Worm (Caenorhabditis elegans) whole organism, L3 larva: Measurements from ENCODE around the gene T25F10.1.

Experiments used
- aly-2 ChIP-seq: fragments of 150-350 bp; optimal IDR thresholded peaks from 2 replicates; lab custom pipeline; 2014; ENCODE audit warnings: missing biosample characterization, missing genetic modification characterization
- ceh-16 ChIP-seq: sonication (generic microtip); optimal IDR thresholded peaks from 2 replicates; lab custom pipeline; 2017; ENCODE audit warnings: missing biosample characterization, missing genetic modification characterization
- ceh-82 ChIP-seq: fragments of 150-350 bp; optimal IDR thresholded peaks from 2 replicates; lab custom pipeline; 2014; ENCODE audit warnings: missing biosample characterization, missing genetic modification characterization
- daf-12 ChIP-seq: fragments of 150-350 bp; optimal IDR thresholded peaks from 2 replicates; lab custom pipeline; 2014; ENCODE audit warnings: missing biosample characterization, missing genetic modification reagents, missing genetic modification characterization
- egl-27 ChIP-seq: sonication (generic microtip); optimal IDR thresholded peaks from 4 replicates; lab custom pipeline; 2017; ENCODE audit warnings: missing biosample characterization, missing genetic modification reagents, missing genetic modification characterization
- elt-1 ChIP-seq: fragments of 150-350 bp; optimal IDR thresholded peaks from 2 replicates; lab custom pipeline; 2014; ENCODE audit warnings: missing biosample characterization, missing genetic modification characterization
- eor-1 ChIP-seq, 2 experiments: fragments of 150-350 bp; optimal IDR thresholded peaks; 2 replicates each; lab custom pipeline; 2014 to 2018; ENCODE audit warnings: missing biosample characterization in 2 of 2, missing genetic modification characterization in 2 of 2
- fkh-10 ChIP-seq: sonication (generic microtip); optimal IDR thresholded peaks from 2 replicates; lab custom pipeline; 2017; ENCODE audit warnings: missing biosample characterization, missing genetic modification reagents, missing genetic modification characterization
- fkh-2 ChIP-seq: fragments of 150-350 bp; optimal IDR thresholded peaks from 2 replicates; lab custom pipeline; 2014; ENCODE audit warnings: missing biosample characterization, missing genetic modification reagents, missing genetic modification characterization
- fos-1 ChIP-seq: fragments of 150-350 bp; optimal IDR thresholded peaks from 2 replicates; lab custom pipeline; 2014; ENCODE audit warnings: missing biosample characterization, missing genetic modification characterization
- hmg-11 ChIP-seq: sonication (generic microtip); optimal IDR thresholded peaks from 2 replicates; lab custom pipeline; 2016; ENCODE audit warnings: missing genetic modification characterization, missing compliant biosample characterization
- jun-1 ChIP-seq: fragments of 150-350 bp; optimal IDR thresholded peaks from 2 replicates; lab custom pipeline; 2014; ENCODE audit warnings: missing biosample characterization, missing genetic modification reagents, missing genetic modification characterization
- lin-15B ChIP-seq: fragments of 150-350 bp; optimal IDR thresholded peaks from 2 replicates; lab custom pipeline; 2014; ENCODE audit warnings: missing biosample characterization, missing genetic modification characterization
- lsy-12 ChIP-seq: sonication (generic microtip); optimal IDR thresholded peaks from 2 replicates; lab custom pipeline; 2016; ENCODE audit warnings: mild to moderate bottlenecking, missing genetic modification characterization, missing compliant biosample characterization
- mdl-1 ChIP-seq: fragments of 150-350 bp; optimal IDR thresholded peaks from 2 replicates; lab custom pipeline; 2014; ENCODE audit warnings: missing biosample characterization, missing genetic modification characterization
- nfya-1 ChIP-seq: sonication (generic microtip); optimal IDR thresholded peaks from 2 replicates; lab custom pipeline; 2017; ENCODE audit warnings: missing genetic modification characterization, mild to moderate bottlenecking, missing compliant biosample characterization, antibody characterized with exemption, moderate library complexity; ENCODE audit not compliant: insufficient read depth
- nhr-11 ChIP-seq: fragments of 150-350 bp; optimal IDR thresholded peaks from 2 replicates; lab custom pipeline; 2014; ENCODE audit warnings: missing biosample characterization, missing genetic modification characterization
- nhr-12 ChIP-seq: fragments of 150-350 bp; optimal IDR thresholded peaks from 2 replicates; lab custom pipeline; 2014; ENCODE audit warnings: missing biosample characterization, missing genetic modification characterization
- nhr-237 ChIP-seq: fragments of 150-350 bp; optimal IDR thresholded peaks from 2 replicates; lab custom pipeline; 2014; ENCODE audit warnings: missing biosample characterization, missing genetic modification characterization
- nhr-25 ChIP-seq: sonication (generic microtip); optimal IDR thresholded peaks from 2 replicates; lab custom pipeline; 2017; ENCODE audit warnings: missing biosample characterization, missing genetic modification characterization
- nhr-28 ChIP-seq: fragments of 150-350 bp; optimal IDR thresholded peaks from 2 replicates; lab custom pipeline; 2014; ENCODE audit warnings: missing biosample characterization, missing genetic modification characterization
- nhr-43 ChIP-seq: sonication (generic microtip); optimal IDR thresholded peaks from 2 replicates; lab custom pipeline; 2016; ENCODE audit warnings: mild to moderate bottlenecking, missing genetic modification characterization, missing compliant biosample characterization; ENCODE audit not compliant: poor library complexity, severe bottlenecking
- nhr-76 ChIP-seq: fragments of 150-350 bp; sonication (generic microtip); optimal IDR thresholded peaks from 5 replicates; lab custom pipeline; 2014; ENCODE audit warnings: missing biosample characterization, missing genetic modification characterization
- pha-4 ChIP-seq: fragments of 150-350 bp; optimal IDR thresholded peaks from 2 replicates; lab custom pipeline; 2014; ENCODE audit warnings: missing biosample characterization, missing genetic modification reagents, missing genetic modification characterization
- pqm-1 ChIP-seq: fragments of 150-350 bp; optimal IDR thresholded peaks from 2 replicates; lab custom pipeline; 2017; ENCODE audit warnings: missing biosample characterization, missing genetic modification characterization, inconsistent platforms
- sea-2 ChIP-seq: fragments of 150-350 bp; sonication (generic microtip); optimal IDR thresholded peaks from 4 replicates; lab custom pipeline; 2014; ENCODE audit warnings: missing biosample characterization, missing genetic modification reagents, missing genetic modification characterization
- skn-1 ChIP-seq: fragments of 150-350 bp; optimal IDR thresholded peaks from 2 replicates; lab custom pipeline; 2014; ENCODE audit warnings: missing biosample characterization, missing genetic modification characterization
- snpc-4 ChIP-seq: fragments of 150-350 bp; optimal IDR thresholded peaks from 2 replicates; lab custom pipeline; 2014; ENCODE audit warnings: missing biosample characterization, missing genetic modification characterization
- tbx-2 ChIP-seq: sonication (generic microtip); optimal IDR thresholded peaks from 2 replicates; lab custom pipeline; 2016; ENCODE audit warnings: mild to moderate bottlenecking, missing genetic modification characterization, missing compliant biosample characterization
- unc-39 ChIP-seq: sonication (generic microtip); optimal IDR thresholded peaks from 4 replicates; lab custom pipeline; 2017; ENCODE audit warnings: missing biosample characterization, missing genetic modification characterization
- zag-1 ChIP-seq: fragments of 150-350 bp; optimal IDR thresholded peaks from 2 replicates; lab custom pipeline; 2014; ENCODE audit warnings: missing biosample characterization, missing genetic modification characterization
- ztf-11 ChIP-seq: fragments of 150-350 bp; optimal IDR thresholded peaks from 2 replicates; lab custom pipeline; 2014; ENCODE audit warnings: missing biosample characterization, missing genetic modification characterization

The T25F10.1 gene

ce11 chrV:6767576-6767975, 726 bp upstream of the T25F10.1 start:
- TF ChIP-seq ceh-82 (tag; lab: Kevin White, UChicago) (no peak), nhr-28 (tag; lab: Kevin White, UChicago) (no peak), egl-27 (no peak), jun-1 (no peak), ztf-11 (tag; lab: Kevin White, UChicago) (no peak), unc-39 (tag; lab: Kevin White, UChicago) (no peak), mdl-1 (tag; lab: Kevin White, UChicago) (no peak), nfya-1 (tag; lab: Kevin White, UChicago) (no peak), pqm-1 (tag; lab: Kevin White, UChicago) (no peak), nhr-76 (tag; lab: Kevin White, UChicago) (no peak), snpc-4 (tag; lab: Kevin White, UChicago) (no peak), nhr-12 (no peak), pha-4 (tag; lab: Kevin White, UChicago) (no peak), fkh-10 (GFP tag; lab: Kevin White, UChicago) (no peak), elt-1 (tag; lab: Kevin White, UChicago) (no peak), ceh-16 (tag; lab: Kevin White, UChicago) (no peak), zag-1 (no peak), aly-2 (tag; lab: Kevin White, UChicago) (no peak), eor-1 (tag; optimal IDR thresholded peaks at IDR 0.05; lab: Kevin White, UChicago) (no peak)

ce11 chrV:6769440-6769839, 1.1 kb downstream of the T25F10.1 start:
- TF ChIP-seq ztf-11 (tag; lab: Kevin White, UChicago) = no peak
- no peak for TF ChIP-seq nhr-76 (tag; lab: Kevin White, UChicago)
- TF ChIP-seq fkh-2 (tag; lab: Kevin White, UChicago) = no peak
- no peak for TF ChIP-seq nhr-25 (tag; lab: Kevin White, UChicago)
- TF ChIP-seq aly-2 (tag; lab: Kevin White, UChicago) = no peak
- no peak for TF ChIP-seq daf-12 (tag; lab: Kevin White, UChicago)
- no peak for TF ChIP-seq elt-1 (tag; lab: Kevin White, UChicago)
- no peak for TF ChIP-seq fos-1 (tag; lab: Kevin White, UChicago)

ce11 chrV:6771645-6772044, 3.3 kb downstream of the T25F10.1 start, which contains the start of gene srh-30:
Gene srh-30 (minus strand): TSS chrV:6771745.
- no peak for TF ChIP-seq eor-1 (tag; optimal IDR thresholded peaks at IDR 0.05; lab: Kevin White, UChicago)
- no peak for TF ChIP-seq sea-2 (GFP tag; lab: Kevin White, UChicago)
- TF ChIP-seq hmg-11 (tag; lab: Kevin White, UChicago) = no peak
- TF ChIP-seq aly-2 (tag; lab: Kevin White, UChicago) = no peak
- TF ChIP-seq lin-15B = no peak
- TF ChIP-seq nhr-25 (tag; lab: Kevin White, UChicago) = no peak
- no peak for TF ChIP-seq fos-1 (tag; lab: Kevin White, UChicago)
- no peak for TF ChIP-seq skn-1 (tag; lab: Kevin White, UChicago)
- TF ChIP-seq pqm-1 (tag; lab: Kevin White, UChicago) = no peak
- no peak for TF ChIP-seq nhr-43 (tag; lab: Kevin White, UChicago)
- no peak for TF ChIP-seq nhr-11 (tag; lab: Kevin White, UChicago)
- no peak for TF ChIP-seq nhr-12
- TF ChIP-seq tbx-2 (tag; lab: Kevin White, UChicago) = no peak

ce11 chrV:6773735-6774134, 5.4 kb downstream of the T25F10.1 start, which contains the start of gene ZC404.16:
Gene ZC404.16 (minus strand): TSS chrV:6773835.
- no peak for TF ChIP-seq lin-15B
- no peak for TF ChIP-seq pqm-1 (tag; lab: Kevin White, UChicago)
- no peak for TF ChIP-seq pha-4 (tag; lab: Kevin White, UChicago)
- no peak for TF ChIP-seq nhr-76 (tag; lab: Kevin White, UChicago)
- no peak for TF ChIP-seq unc-39 (tag; lab: Kevin White, UChicago)

DNA sequence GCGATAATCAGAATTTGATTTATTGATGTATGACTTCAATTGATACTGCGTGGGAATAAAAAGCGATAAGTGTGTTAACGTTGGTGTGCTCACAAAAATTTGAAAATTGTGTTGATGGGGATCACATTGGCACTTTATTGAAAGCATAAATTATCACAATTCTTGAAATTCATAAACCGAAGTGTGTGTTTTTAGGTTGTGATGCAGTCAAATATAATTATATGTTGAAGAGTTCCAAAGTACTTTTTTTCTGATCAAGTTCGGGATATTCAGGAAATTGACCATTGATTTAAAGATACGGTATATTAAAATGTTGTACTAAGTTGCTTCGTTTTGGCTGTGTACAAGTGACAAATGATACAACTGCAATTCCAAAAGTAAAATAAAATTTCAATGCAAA, 7.4 kb downstream of the T25F10.1 start, which contains the start of gene srh-28:
Gene srh-28 (minus strand): TSS at position 101 of the 400 bp plus-strand sequence.
- TF ChIP-seq unc-39 (tag; lab: Kevin White, UChicago) (no peak), lsy-12 (no peak), ceh-82 (tag; lab: Kevin White, UChicago) (no peak), nhr-237 (tag; lab: Kevin White, UChicago) (no peak), nhr-43 (tag; lab: Kevin White, UChicago) (no peak), nhr-11 (tag; lab: Kevin White, UChicago) (no peak), skn-1 (tag; lab: Kevin White, UChicago) (no peak), ztf-11 (tag; lab: Kevin White, UChicago) (no peak)
